Worm (Caenorhabditis elegans) whole organism, L4/young adult: Measurements from ENCODE around the gene pxd-1.

Source experiments
- W03F9.2 ChIP-seq: fragments of 150-350 bp; optimal IDR thresholded peaks from 2 replicates; lab custom pipeline; 2014; ENCODE audit warnings: missing biosample characterization, missing genetic modification characterization
- dao-5 ChIP-seq: sonication (generic microtip); optimal IDR thresholded peaks from 2 replicates; lab custom pipeline; 2016; ENCODE audit warnings: missing genotype, missing genetic modification characterization, moderate library complexity, missing compliant biosample characterization
- him-1 ChIP-seq: sonication (generic microtip); optimal IDR thresholded peaks from 2 replicates; lab custom pipeline; 2016; ENCODE audit warnings: missing genotype, missing genetic modification reagents, missing genetic modification characterization, missing compliant biosample characterization

DNA sequence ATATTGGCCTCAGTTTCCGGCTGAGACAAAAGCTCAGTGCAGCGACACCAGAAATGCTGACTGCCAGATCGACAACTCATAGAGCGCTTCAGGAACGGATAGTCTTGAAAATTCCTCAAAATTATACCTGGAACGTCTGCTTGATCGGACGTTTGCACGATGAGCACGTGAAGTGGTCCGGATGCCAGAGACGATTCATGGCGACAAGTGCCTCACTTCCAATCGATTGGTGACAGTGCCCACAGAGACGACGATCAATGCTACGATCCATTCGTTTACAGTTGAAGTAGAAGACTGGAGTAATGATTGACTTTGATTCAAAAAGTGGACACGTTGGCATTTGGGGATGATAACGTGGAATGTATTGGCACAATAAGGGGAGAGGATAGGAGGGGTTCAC lies 19.6 kb upstream of the pxd-1 start, which contains the start of gene Y1A5A.1:
- TF ChIP-seq him-1 (tag; lab: Kevin White, UChicago) (no peak), W03F9.2 (tag; lab: Kevin White, UChicago) (no peak), dao-5 (tag; lab: Kevin White, UChicago) (no peak)
